Worm (Caenorhabditis elegans) whole organism, L1 larva: ENCODE results near the gene Y44A6C.1.

Experiments used
- aly-2 ChIP-seq: fragments of 150-350 bp; optimal IDR thresholded peaks from 2 replicates; lab custom pipeline; 2014; ENCODE audit warnings: missing biosample characterization, missing genetic modification characterization
- blmp-1 ChIP-seq: fragments of 150-350 bp; optimal IDR thresholded peaks from 2 replicates; lab custom pipeline; 2014; ENCODE audit warnings: missing biosample characterization, missing genetic modification characterization
- dpl-1 ChIP-seq, 3 experiments: fragments of 150-350 bp in 2 of 3; sonication (generic microtip) in 1 of 3; optimal IDR thresholded peaks; 2 replicates each; lab custom pipeline; 2014 to 2017; ENCODE audit warnings: missing biosample characterization in 3 of 3, missing genetic modification characterization in 3 of 3, missing genetic modification reagents in 3 of 3
- elt-3 ChIP-seq, 6 experiments: fragments of 150-350 bp in 1 of 6; sonication (generic microtip); optimal IDR thresholded peaks; 2 replicates each; lab custom pipeline; 2017 to 2018; ENCODE audit warnings: missing biosample characterization in 6 of 6, missing genetic modification characterization in 6 of 6, inconsistent platforms in 1 of 6
- hlh-17 ChIP-seq: fragments of 200-800 bp; sonication (Bioruptor generic); optimal IDR thresholded peaks from 2 replicates; lab custom pipeline; 2018; ENCODE audit warnings: missing genetic modification characterization, mild to moderate bottlenecking, missing compliant biosample characterization, moderate library complexity, borderline replicate concordance
- lin-39 ChIP-seq: fragments of 150-350 bp; optimal IDR thresholded peaks from 2 replicates; lab custom pipeline; 2014; ENCODE audit warnings: missing biosample characterization, missing genetic modification reagents, missing genetic modification characterization
- nhr-12 ChIP-seq: sonication (generic microtip); optimal IDR thresholded peaks from 2 replicates; lab custom pipeline; 2017; ENCODE audit warnings: missing biosample characterization, missing genetic modification characterization
- nhr-76 ChIP-seq: sonication (generic microtip); optimal IDR thresholded peaks from 2 replicates; lab custom pipeline; 2017; ENCODE audit warnings: missing biosample characterization, missing genetic modification characterization
- snpc-4 ChIP-seq: fragments of 150-350 bp; optimal IDR thresholded peaks from 2 replicates; lab custom pipeline; 2014; ENCODE audit warnings: missing biosample characterization, missing genetic modification characterization
- sptf-1 ChIP-seq: fragments of 150-350 bp; optimal IDR thresholded peaks from 2 replicates; lab custom pipeline; 2014; ENCODE audit warnings: missing biosample characterization, missing genetic modification characterization
- sup-37 ChIP-seq: fragments of 200-800 bp; sonication (Bioruptor generic); optimal IDR thresholded peaks from 2 replicates; lab custom pipeline; 2018; ENCODE audit warnings: mild to moderate bottlenecking, missing genetic modification characterization, missing compliant biosample characterization
- unc-62 ChIP-seq: fragments of 150-350 bp; optimal IDR thresholded peaks from 2 replicates; lab custom pipeline; 2014; ENCODE audit warnings: missing biosample characterization, missing genetic modification reagents, missing genetic modification characterization
- zip-4 ChIP-seq: fragments of 200-800 bp; sonication (Bioruptor generic); optimal IDR thresholded peaks from 2 replicates; lab custom pipeline; 2018; ENCODE audit warnings: mild to moderate bottlenecking, missing genetic modification characterization, moderate library complexity, missing compliant biosample characterization

DNA sequence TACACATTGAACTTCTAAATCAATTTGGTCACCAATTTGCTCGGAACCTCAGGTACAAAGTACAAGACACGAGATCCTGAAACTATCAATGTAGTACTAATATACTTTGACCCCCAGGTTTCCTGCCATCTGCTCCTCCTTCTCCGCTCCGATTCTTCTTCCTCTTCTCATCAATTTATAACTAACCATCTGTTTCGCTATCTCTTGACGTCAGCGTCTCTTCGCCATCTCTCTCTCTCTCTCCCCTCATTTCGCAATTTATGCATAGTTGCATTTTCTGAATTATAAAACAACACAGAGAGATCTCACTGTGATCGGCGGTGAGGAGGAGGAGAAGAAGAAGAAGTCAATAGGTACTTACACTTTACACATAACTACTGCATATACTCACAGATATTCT is 2.0 kb upstream of the Y44A6C.1 start:
- TF ChIP-seq hlh-17 (GFP tag; lab: Kevin White, UChicago): no peak
- TF ChIP-seq nhr-12 (tag; lab: Kevin White, UChicago): no peak
- TF ChIP-seq elt-3 (tag; optimal IDR thresholded peaks at IDR 0.05; lab: Kevin White, UChicago): no peak
- TF ChIP-seq dpl-1 (GFP tag; optimal IDR thresholded peaks at IDR 0.05; lab: Kevin White, UChicago): peak in 2 of 3 experiments; percentile 2 to 4
- no peak for TF ChIP-seq nhr-76 (tag; lab: Kevin White, UChicago)
- TF ChIP-seq unc-62 (GFP tag; lab: Kevin White, UChicago): no peak
- TF ChIP-seq lin-39: peak; percentile 22
- TF ChIP-seq blmp-1: peak; percentile 1
- TF ChIP-seq zip-4: peak; percentile 59
- TF ChIP-seq aly-2 (tag; lab: Kevin White, UChicago): peak; percentile 4
- no peak for TF ChIP-seq sup-37 (GFP tag; lab: Kevin White, UChicago)
- TF ChIP-seq snpc-4 (tag; lab: Kevin White, UChicago): no peak
- TF ChIP-seq sptf-1: no peak
